Worm (Caenorhabditis elegans) whole organism, late embryonic: ENCODE results near the gene ZK353.2.

ENCODE experiments used
- C08G9.2 ChIP-seq: sonication (generic microtip); optimal IDR thresholded peaks from 2 replicates; lab custom pipeline; 2016; ENCODE audit warnings: mild to moderate bottlenecking, missing genetic modification characterization, moderate library complexity, missing compliant biosample characterization
- K02D7.2 ChIP-seq: sonication (generic microtip); optimal IDR thresholded peaks from 2 replicates; lab custom pipeline; 2017; ENCODE audit warnings: mild to moderate bottlenecking, missing genetic modification characterization, missing compliant biosample characterization
- T23F11.4 ChIP-seq: fragments of 200-800 bp; sonication (Bioruptor generic); optimal IDR thresholded peaks from 2 replicates; lab custom pipeline; 2018; ENCODE audit warnings: mild to moderate bottlenecking, missing genetic modification characterization, missing compliant biosample characterization
- ahr-1 ChIP-seq: sonication (generic microtip); optimal IDR thresholded peaks from 2 replicates; lab custom pipeline; 2016; ENCODE audit warnings: missing genetic modification characterization, missing compliant biosample characterization
- ama-1 ChIP-seq: fragments of 150-350 bp; optimal IDR thresholded peaks from 2 replicates; lab custom pipeline; 2014
- ceh-19 ChIP-seq: fragments of 200-800 bp; sonication (Bioruptor generic); optimal IDR thresholded peaks from 2 replicates; lab custom pipeline; 2018; ENCODE audit warnings: mild to moderate bottlenecking, missing genetic modification characterization, missing compliant biosample characterization
- ceh-24 ChIP-seq: sonication (generic microtip); optimal IDR thresholded peaks from 2 replicates; lab custom pipeline; 2016; ENCODE audit warnings: mild to moderate bottlenecking, missing genetic modification characterization, missing compliant biosample characterization
- ceh-31 ChIP-seq: sonication (generic microtip); optimal IDR thresholded peaks from 2 replicates; lab custom pipeline; 2016; ENCODE audit warnings: missing genetic modification characterization, missing compliant biosample characterization
- ceh-45 ChIP-seq: fragments of 200-800 bp; sonication (Bioruptor generic); IDR thresholded peaks from 2 replicates; pipeline ENCODE4 v1.3.6; 2022; ENCODE audit warnings: missing genetic modification reagents, missing genetic modification characterization, missing compliant biosample characterization
- che-1 ChIP-seq: sonication (generic microtip); optimal IDR thresholded peaks from 2 replicates; lab custom pipeline; 2016; ENCODE audit warnings: mild to moderate bottlenecking, missing genetic modification characterization, missing compliant biosample characterization
- dve-1 ChIP-seq: sonication (generic microtip); optimal IDR thresholded peaks from 2 replicates; lab custom pipeline; 2017; ENCODE audit warnings: antibody characterized with exemption, mild to moderate bottlenecking, missing genetic modification characterization, missing compliant biosample characterization
- elt-2 ChIP-seq: sonication (generic microtip); optimal IDR thresholded peaks from 2 replicates; lab custom pipeline; 2016; ENCODE audit warnings: missing genetic modification reagents, missing genetic modification characterization, missing compliant biosample characterization
- ets-4 ChIP-seq: sonication (generic microtip); optimal IDR thresholded peaks from 2 replicates; lab custom pipeline; 2016; ENCODE audit warnings: missing genetic modification characterization, missing compliant biosample characterization
- eyg-1 ChIP-seq: sonication (generic microtip); optimal IDR thresholded peaks from 2 replicates; lab custom pipeline; 2016; ENCODE audit warnings: missing genotype, missing genetic modification characterization, missing compliant biosample characterization
- fkh-10 ChIP-seq: fragments of 150-350 bp; optimal IDR thresholded peaks from 2 replicates; lab custom pipeline; 2014; ENCODE audit warnings: missing biosample characterization, missing genetic modification reagents, missing genetic modification characterization
- fkh-6 ChIP-seq: sonication (generic microtip); optimal IDR thresholded peaks from 2 replicates; lab custom pipeline; 2016; ENCODE audit warnings: missing genetic modification characterization, missing compliant biosample characterization
- gmeb-2 ChIP-seq: sonication (generic microtip); optimal IDR thresholded peaks from 2 replicates; lab custom pipeline; 2016; ENCODE audit warnings: missing genetic modification characterization, inconsistent platforms, missing compliant biosample characterization
- hlh-13 ChIP-seq: fragments of 200-800 bp; sonication (Bioruptor generic); optimal IDR thresholded peaks from 2 replicates; lab custom pipeline; 2018; ENCODE audit warnings: mild to moderate bottlenecking, missing genetic modification characterization, missing compliant biosample characterization
- hlh-6 ChIP-seq: sonication (generic microtip); optimal IDR thresholded peaks from 2 replicates; lab custom pipeline; 2016; ENCODE audit warnings: missing genotype, missing genetic modification characterization, missing compliant biosample characterization
- hlh-8 ChIP-seq: sonication (generic microtip); optimal IDR thresholded peaks from 2 replicates; lab custom pipeline; 2016; ENCODE audit warnings: missing genotype, missing genetic modification characterization, missing compliant biosample characterization
- lin-11 ChIP-seq: fragments of 200-800 bp; sonication (Bioruptor generic); optimal IDR thresholded peaks from 2 replicates; lab custom pipeline; 2018; ENCODE audit warnings: mild to moderate bottlenecking, missing genetic modification characterization, missing compliant biosample characterization
- madf-2 ChIP-seq: sonication (generic microtip); optimal IDR thresholded peaks from 2 replicates; lab custom pipeline; 2017; ENCODE audit warnings: missing genetic modification characterization, missing compliant biosample characterization
- nfya-1 ChIP-seq: sonication (generic microtip); optimal IDR thresholded peaks from 2 replicates; lab custom pipeline; 2017; ENCODE audit warnings: missing genetic modification characterization, mild to moderate bottlenecking, missing compliant biosample characterization, antibody characterized with exemption, moderate library complexity
- nhr-11 ChIP-seq: fragments of 150-350 bp; optimal IDR thresholded peaks from 2 replicates; lab custom pipeline; 2014; ENCODE audit warnings: missing biosample characterization, missing genetic modification characterization
- nhr-232 ChIP-seq: sonication (generic microtip); optimal IDR thresholded peaks from 2 replicates; lab custom pipeline; 2016; ENCODE audit warnings: missing genetic modification characterization, missing compliant biosample characterization
- npax-4 ChIP-seq: sonication (generic microtip); optimal IDR thresholded peaks from 2 replicates; lab custom pipeline; 2016; ENCODE audit warnings: missing genetic modification characterization, missing compliant biosample characterization
- pag-3 ChIP-seq: sonication (generic microtip); optimal IDR thresholded peaks from 2 replicates; lab custom pipeline; 2016; ENCODE audit warnings: missing compliant biosample characterization, missing genetic modification characterization, borderline replicate concordance
- pat-9 ChIP-seq: fragments of 200-800 bp; sonication (Bioruptor generic); optimal IDR thresholded peaks from 2 replicates; lab custom pipeline; 2018; ENCODE audit warnings: mild to moderate bottlenecking, missing genetic modification characterization, moderate library complexity, missing compliant biosample characterization
- pax-1 ChIP-seq: fragments of 150-350 bp; optimal IDR thresholded peaks from 2 replicates; lab custom pipeline; 2014; ENCODE audit warnings: missing biosample characterization, missing genetic modification characterization
- pqm-1 ChIP-seq: sonication (generic microtip); optimal IDR thresholded peaks from 2 replicates; lab custom pipeline; 2016; ENCODE audit warnings: missing genetic modification characterization, missing compliant biosample characterization
- sox-2 ChIP-seq: fragments of 200-800 bp; sonication (Bioruptor generic); IDR thresholded peaks from 2 replicates; pipeline ENCODE4 v1.3.6; 2022; ENCODE audit warnings: missing genetic modification reagents, missing genetic modification characterization, missing compliant biosample characterization
- ttx-3 ChIP-seq: sonication (generic microtip); optimal IDR thresholded peaks from 2 replicates; lab custom pipeline; 2016; ENCODE audit warnings: missing genetic modification reagents, missing genetic modification characterization, missing compliant biosample characterization
- unc-3 ChIP-seq, 2 experiments: fragments of 200-800 bp in 1 of 2; sonication (Bioruptor generic) in 1 of 2; sonication (generic microtip) in 1 of 2; conservative IDR thresholded peaks in 1 of 2; optimal IDR thresholded peaks in 1 of 2; 2 replicates each; pipeline versions ENCODE4 v1.3.6 to Lab custom; 2016 to 2022; ENCODE audit warnings: missing compliant biosample characterization in 2 of 2, missing genetic modification characterization in 2 of 2, missing genetic modification reagents in 1 of 2
- ztf-16 ChIP-seq: sonication (generic microtip); optimal IDR thresholded peaks from 2 replicates; lab custom pipeline; 2017; ENCODE audit warnings: missing genetic modification characterization, missing compliant biosample characterization

Gene ZK353.2

DNA sequence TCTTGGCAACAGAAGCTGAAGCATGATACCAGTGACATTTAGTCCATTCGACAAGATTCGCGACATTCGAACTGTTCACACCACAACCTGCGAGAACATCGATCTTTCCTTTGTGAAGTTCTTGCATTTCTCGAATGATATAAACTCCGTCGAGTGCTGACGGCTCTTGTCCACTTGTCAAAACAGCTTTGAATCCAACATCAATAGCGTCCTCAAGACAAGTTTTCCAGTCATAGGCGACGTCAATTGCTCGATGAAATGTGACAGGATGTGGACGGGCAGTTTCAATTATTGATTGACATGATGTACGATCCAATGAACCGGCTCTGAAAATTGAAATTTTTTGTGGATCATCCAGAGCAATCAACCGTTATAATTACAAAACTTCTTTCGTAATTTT, 4.1 kb downstream of the ZK353.2 start:
- TF ChIP-seq T23F11.4 (GFP tag; lab: Kevin White, UChicago): no peak
- no peak for TF ChIP-seq ceh-31 (tag; lab: Kevin White, UChicago)
- no peak for TF ChIP-seq dve-1 (tag; lab: Kevin White, UChicago)
- no peak for TF ChIP-seq ceh-19 (GFP tag; lab: Kevin White, UChicago)
- no peak for TF ChIP-seq pax-1
- TF ChIP-seq ztf-16 (tag; lab: Kevin White, UChicago): no peak
- TF ChIP-seq che-1 (tag; lab: Kevin White, UChicago): no peak
- TF ChIP-seq K02D7.2 (tag; lab: Kevin White, UChicago): no peak
- no peak for TF ChIP-seq lin-11 (tag; lab: Kevin White, UChicago)
- TF ChIP-seq hlh-8: no peak
- no peak for TF ChIP-seq hlh-13 (GFP tag; lab: Kevin White, UChicago)
- TF ChIP-seq fkh-6 (tag; lab: Kevin White, UChicago): no peak
- TF ChIP-seq eyg-1: no peak
- no peak for TF ChIP-seq ceh-45
- TF ChIP-seq gmeb-2 (tag; lab: Kevin White, UChicago): no peak
- TF ChIP-seq ama-1 (lab: Kevin White, UChicago): no peak
- TF ChIP-seq nhr-232 (tag; lab: Kevin White, UChicago): no peak
- no peak for TF ChIP-seq ets-4 (tag; lab: Kevin White, UChicago)
- TF ChIP-seq ttx-3: no peak
- no peak for TF ChIP-seq nhr-11 (tag; lab: Kevin White, UChicago)

DNA sequence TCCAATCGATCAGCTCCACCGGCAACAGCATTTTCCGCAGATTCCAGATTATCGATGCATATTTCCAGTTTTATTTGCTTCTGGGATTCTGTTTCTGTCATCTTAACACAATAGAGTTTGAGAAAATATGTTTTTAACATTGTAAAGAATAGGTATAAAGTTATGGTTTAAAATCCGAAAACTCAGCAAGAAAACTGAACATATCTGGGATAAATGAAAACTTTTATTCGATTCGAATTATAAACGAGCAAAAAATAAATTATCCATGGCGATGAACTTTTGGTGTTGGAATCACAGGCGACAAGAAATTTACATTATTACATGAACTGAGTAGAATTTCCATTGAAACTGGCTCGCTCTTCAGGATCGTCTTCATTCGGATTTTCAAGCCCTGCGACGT, 5.0 kb downstream of the ZK353.2 start, which contains the start of gene cutc-1:
cutc-1 (minus strand) TSS at position 101 of the 400 bp plus-strand sequence.
- no peak for TF ChIP-seq sox-2 (GFP tag; lab: Robert Waterston, UW)
- TF ChIP-seq unc-3 (GFP tag; conservative IDR thresholded peaks at IDR 0.05; lab: Robert Waterston, UW): no peak
- TF ChIP-seq unc-3 (tag; optimal IDR thresholded peaks at IDR 0.05; lab: Kevin White, UChicago): no peak
- no peak for TF ChIP-seq ceh-19 (GFP tag; lab: Kevin White, UChicago)
- no peak for TF ChIP-seq pqm-1
- no peak for TF ChIP-seq fkh-10 (GFP tag; lab: Kevin White, UChicago)
- TF ChIP-seq nfya-1 (tag; lab: Kevin White, UChicago): no peak
- TF ChIP-seq nhr-11 (tag; lab: Kevin White, UChicago): no peak
- no peak for TF ChIP-seq madf-2
- no peak for TF ChIP-seq hlh-6 (tag; lab: Kevin White, UChicago)
- TF ChIP-seq C08G9.2 (tag; lab: Kevin White, UChicago): no peak
- TF ChIP-seq pat-9 (tag; lab: Kevin White, UChicago): no peak

DNA sequence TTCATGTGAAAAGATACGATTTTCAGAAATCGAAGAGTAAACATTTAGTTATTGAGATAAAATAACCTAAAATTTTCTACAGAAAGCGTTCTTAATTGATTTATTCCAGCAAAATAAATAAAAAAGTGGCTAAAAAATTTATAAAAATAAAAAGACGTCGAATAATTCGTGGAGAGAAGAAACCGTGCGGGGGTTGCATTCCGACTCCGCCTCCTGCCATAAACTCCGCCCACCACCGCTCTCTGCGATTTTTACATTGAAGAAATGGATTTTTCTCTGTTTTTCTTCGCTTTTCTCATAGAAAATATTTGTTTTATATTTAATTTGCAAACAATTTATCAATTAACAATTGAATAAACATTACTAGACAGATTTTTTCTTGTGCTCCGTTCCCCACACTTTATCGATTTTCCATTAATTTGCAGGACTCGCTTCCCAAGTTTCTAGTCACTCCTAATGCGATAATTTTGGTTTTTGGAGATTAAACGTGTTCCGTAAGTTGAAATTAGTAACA, 7.0 kb downstream of the ZK353.2 start, which contains the start of the genes ubxn-4 and cyy-1:
ubxn-4 (minus strand) TSS at position 114 of the 514 bp plus-strand sequence.
cyy-1 (plus strand) TSS at position 426 of the 514 bp plus-strand sequence.
- TF ChIP-seq pag-3 (no peak), elt-2 (tag; lab: Kevin White, UChicago) (peak; percentile 26), ceh-24 (tag; lab: Kevin White, UChicago) (no peak), unc-3 (GFP tag; conservative IDR thresholded peaks at IDR 0.05; lab: Robert Waterston, UW) (no peak), unc-3 (tag; optimal IDR thresholded peaks at IDR 0.05; lab: Kevin White, UChicago) (no peak), ahr-1 (no peak), nfya-1 (tag; lab: Kevin White, UChicago) (peak; percentile 31), ceh-31 (tag; lab: Kevin White, UChicago) (peak; percentile 3), madf-2 (no peak), pqm-1 (no peak)
- TF ChIP-seq, all 69 proteins: peak for 3

DNA sequence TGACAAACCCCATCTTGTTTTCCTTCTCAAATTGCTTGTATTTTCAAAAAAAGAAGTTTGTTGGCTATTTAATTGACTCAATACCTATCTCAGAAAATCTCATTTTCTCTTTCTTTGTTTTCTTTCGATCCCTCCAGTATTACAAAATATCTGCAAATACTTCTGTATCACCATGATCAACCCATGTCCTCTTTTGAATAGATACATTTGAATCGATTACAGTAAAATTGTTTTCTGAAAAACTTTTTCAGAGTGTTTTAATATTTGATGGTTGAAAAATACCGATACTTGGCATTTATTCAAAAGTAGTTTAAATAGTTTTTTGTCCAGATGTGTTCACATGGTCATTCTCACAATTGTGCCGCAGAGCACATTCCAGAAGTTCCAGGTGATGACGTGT, 10.7 kb downstream of the ZK353.2 start, which contains the start of gene ZK353.9:
ZK353.9 (plus strand) TSS at position 331 of the 400 bp plus-strand sequence.
- no peak for TF ChIP-seq npax-4 (tag; lab: Kevin White, UChicago)
- no peak for TF ChIP-seq pat-9 (tag; lab: Kevin White, UChicago)
